Worm (Caenorhabditis elegans) whole organism, L1 larva: ENCODE results near the gene bca-1.

Source experiments
- C04F5.9 ChIP-seq: sonication (generic microtip); optimal IDR thresholded peaks from 2 replicates; lab custom pipeline; 2016; ENCODE audit warnings: missing genetic modification characterization, missing compliant biosample characterization
- Y116A8C.19 ChIP-seq: sonication (generic microtip); optimal IDR thresholded peaks from 2 replicates; lab custom pipeline; 2016; ENCODE audit warnings: missing compliant biosample characterization, missing genetic modification characterization, borderline replicate concordance
- alr-1 ChIP-seq: fragments of 200-800 bp; sonication (Bioruptor generic); optimal IDR thresholded peaks from 2 replicates; lab custom pipeline; 2018; ENCODE audit warnings: borderline replicate concordance, mild to moderate bottlenecking, missing genetic modification characterization, missing compliant biosample characterization
- fos-1 ChIP-seq: fragments of 150-350 bp; optimal IDR thresholded peaks from 2 replicates; lab custom pipeline; 2014; ENCODE audit warnings: missing biosample characterization, missing genetic modification characterization
- lin-14 ChIP-seq: fragments of 200-800 bp; sonication (Bioruptor generic); optimal IDR thresholded peaks from 2 replicates; lab custom pipeline; 2018; ENCODE audit warnings: mild to moderate bottlenecking, missing genetic modification characterization, moderate library complexity, missing compliant biosample characterization
- nhr-11 ChIP-seq: fragments of 150-350 bp; optimal IDR thresholded peaks from 2 replicates; lab custom pipeline; 2014; ENCODE audit warnings: missing biosample characterization, missing genetic modification characterization
- nhr-28 ChIP-seq: fragments of 150-350 bp; optimal IDR thresholded peaks from 2 replicates; lab custom pipeline; 2014; ENCODE audit warnings: missing biosample characterization, missing genetic modification characterization
- nhr-77 ChIP-seq: fragments of 150-350 bp; optimal IDR thresholded peaks from 2 replicates; lab custom pipeline; 2014; ENCODE audit warnings: missing biosample characterization, missing genetic modification characterization
- sox-4 ChIP-seq: sonication (generic microtip); optimal IDR thresholded peaks from 2 replicates; lab custom pipeline; 2016; ENCODE audit warnings: missing genetic modification characterization, missing compliant biosample characterization
- zag-1 ChIP-seq: fragments of 150-350 bp; optimal IDR thresholded peaks from 2 replicates; lab custom pipeline; 2014; ENCODE audit warnings: missing biosample characterization, missing genetic modification characterization

DNA sequence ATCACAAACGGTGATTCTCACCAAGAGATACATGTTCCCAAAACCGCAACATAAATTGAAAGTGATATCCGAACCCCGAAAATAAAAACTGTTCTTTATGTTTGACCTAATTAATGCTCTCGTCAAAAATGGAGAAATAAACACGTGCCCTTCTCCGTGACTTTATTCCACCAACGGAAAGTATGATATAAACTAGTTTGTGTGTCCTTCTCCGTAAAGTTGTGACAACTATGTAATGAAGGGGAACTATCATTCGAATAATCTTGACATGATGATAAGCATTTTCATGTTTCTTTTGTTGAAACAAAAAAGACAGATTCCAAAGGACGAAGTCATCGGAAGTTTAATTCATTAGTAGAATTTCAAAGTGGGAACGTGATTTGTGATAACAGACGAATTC lies 3.0 kb downstream of the bca-1 start:
- TF ChIP-seq alr-1 (tag; lab: Kevin White, UChicago) (no peak), C04F5.9 (tag; lab: Kevin White, UChicago) (no peak), Y116A8C.19 (no peak), nhr-28 (tag; lab: Kevin White, UChicago) (no peak), fos-1 (tag; lab: Kevin White, UChicago) (no peak), nhr-77 (tag; lab: Kevin White, UChicago) (no peak), zag-1 (tag; lab: Kevin White, UChicago) (no peak), lin-14 (GFP tag; lab: Kevin White, UChicago) (peak; percentile 46), sox-4 (tag; lab: Kevin White, UChicago) (no peak), nhr-11 (no peak)
